Fruit fly (Drosophila melanogaster) whole organism, embryonic: ENCODE data around the gene Lmpt.

ENCODE experiments used
- Aef1 ChIP-seq: fragments of 200-800 bp; sonication (Bioruptor generic); IDR thresholded peaks from 3 replicates; pipeline ENCODE4 v1.3.6; 2022; ENCODE audit warnings: missing biosample characterization, missing genetic modification characterization
- Atf-2 ChIP-seq: fragments of 200-800 bp; sonication (Bioruptor generic); optimal IDR thresholded peaks from 2 replicates; lab custom pipeline; 2016; ENCODE audit warnings: missing biosample characterization, missing genetic modification characterization
- B-H2 ChIP-seq: fragments of 200-800 bp; sonication (Bioruptor generic); optimal IDR thresholded peaks from 2 replicates; lab custom pipeline; 2018; ENCODE audit warnings: missing biosample characterization, mild to moderate bottlenecking, missing genetic modification characterization
- CG10654 ChIP-seq: fragments of 200-800 bp; sonication (Bioruptor generic); optimal IDR thresholded peaks from 2 replicates; lab custom pipeline; 2016; ENCODE audit warnings: missing biosample characterization, missing genetic modification characterization
- CG11247 ChIP-seq: fragments of 200-800 bp; sonication (Bioruptor generic); IDR thresholded peaks from 2 replicates; pipeline ENCODE4 v1.3.6; 2022; ENCODE audit warnings: missing biosample characterization, missing genetic modification characterization
- CG11504 ChIP-seq: fragments of 200-800 bp; sonication (Bioruptor generic); optimal IDR thresholded peaks from 3 replicates; lab custom pipeline; 2019; ENCODE audit warnings: missing biosample characterization, mild to moderate bottlenecking, missing genetic modification characterization, moderate library complexity
- CG11560 ChIP-seq: fragments of 200-800 bp; sonication (Bioruptor generic); IDR thresholded peaks from 3 replicates; pipeline ENCODE4 v1.3.6; 2022; ENCODE audit warnings: missing biosample characterization, missing genetic modification characterization
- CG13296 ChIP-seq: fragments of 200-800 bp; sonication (Bioruptor generic); optimal IDR thresholded peaks from 3 replicates; lab custom pipeline; 2018; ENCODE audit warnings: missing biosample characterization, mild to moderate bottlenecking, missing genetic modification characterization
- CG15479 ChIP-seq: fragments of 200-800 bp; sonication (Bioruptor generic); optimal IDR thresholded peaks from 3 replicates; lab custom pipeline; 2019; ENCODE audit warnings: missing biosample characterization, mild to moderate bottlenecking, missing genetic modification characterization, moderate library complexity
- CG1603 ChIP-seq: fragments of 200-800 bp; sonication (Bioruptor generic); optimal IDR thresholded peaks from 2 replicates; lab custom pipeline; 2019; ENCODE audit warnings: missing biosample characterization, mild to moderate bottlenecking, missing genetic modification characterization, moderate library complexity
- CG17612 ChIP-seq: fragments of 200-800 bp; sonication (Bioruptor generic); IDR thresholded peaks from 2 replicates; pipeline ENCODE4 v1.3.6; 2022; ENCODE audit warnings: missing biosample characterization, missing genetic modification characterization
- CG1792 ChIP-seq: fragments of 200-800 bp; sonication (Bioruptor generic); optimal IDR thresholded peaks from 2 replicates; lab custom pipeline; 2016; ENCODE audit warnings: missing biosample characterization, missing genetic modification characterization
- CG2199 ChIP-seq: fragments of 200-800 bp; sonication (Bioruptor generic); IDR thresholded peaks from 3 replicates; pipeline ENCODE4 v1.3.6; 2022; ENCODE audit warnings: missing biosample characterization, missing genetic modification characterization
- CG32532 ChIP-seq: fragments of 200-800 bp; sonication (Bioruptor generic); IDR thresholded peaks from 2 replicates; pipeline ENCODE4 v1.3.6; 2022; ENCODE audit warnings: missing biosample characterization, missing genetic modification characterization
- CG32767 ChIP-seq: fragments of 200-800 bp; sonication (Bioruptor generic); IDR thresholded peaks from 2 replicates; pipeline ENCODE4 v1.3.6; 2022; ENCODE audit warnings: missing biosample characterization, missing genetic modification characterization
- CG33213 ChIP-seq: fragments of 200-800 bp; sonication (Bioruptor generic); optimal IDR thresholded peaks from 3 replicates; lab custom pipeline; 2016; ENCODE audit warnings: missing biosample characterization, missing genetic modification characterization
- CG4707 ChIP-seq: fragments of 200-800 bp; sonication (Bioruptor generic); optimal IDR thresholded peaks from 2 replicates; lab custom pipeline; 2018; ENCODE audit warnings: missing biosample characterization, mild to moderate bottlenecking, missing genetic modification characterization, moderate library complexity
- CG6813 ChIP-seq: fragments of 200-800 bp; sonication (Bioruptor generic); optimal IDR thresholded peaks from 2 replicates; lab custom pipeline; 2017; ENCODE audit warnings: missing biosample characterization, missing genetic modification characterization, mild to moderate bottlenecking, moderate library complexity, missing genetic modification reagents
- CG8359 ChIP-seq: fragments of 200-800 bp; sonication (Bioruptor generic); optimal IDR thresholded peaks from 2 replicates; lab custom pipeline; 2017; ENCODE audit warnings: missing biosample characterization, mild to moderate bottlenecking, missing genetic modification characterization, borderline replicate concordance
- CG9215 ChIP-seq: fragments of 200-800 bp; sonication (Bioruptor generic); IDR thresholded peaks from 2 replicates; pipeline ENCODE4 v1.3.6; 2022; ENCODE audit warnings: missing biosample characterization, missing genetic modification characterization
- CG9876 ChIP-seq: fragments of 200-800 bp; sonication (Bioruptor generic); optimal IDR thresholded peaks from 2 replicates; lab custom pipeline; 2016; ENCODE audit warnings: missing biosample characterization, missing genetic modification characterization
- CHES-1-like ChIP-seq: fragments of 200-800 bp; sonication (Bioruptor generic); optimal IDR thresholded peaks from 2 replicates; lab custom pipeline; 2016; ENCODE audit warnings: missing biosample characterization, missing genetic modification characterization
- CrebB ChIP-seq: fragments of 200-800 bp; sonication (Bioruptor generic); optimal IDR thresholded peaks from 3 replicates; lab custom pipeline; 2018; ENCODE audit warnings: missing biosample characterization, mild to moderate bottlenecking, missing genetic modification characterization
- Dad ChIP-seq: fragments of 200-800 bp; sonication (Bioruptor generic); optimal IDR thresholded peaks from 3 replicates; lab custom pipeline; 2016; ENCODE audit warnings: missing biosample characterization, missing genetic modification characterization
- Dll ChIP-seq: fragments of 200-800 bp; sonication (Bioruptor generic); IDR thresholded peaks from 4 replicates; pipeline ENCODE4 v1.3.6; 2022; ENCODE audit warnings: missing biosample characterization, missing genetic modification characterization; ENCODE audit not compliant: partially characterized antibody
- Fer3 ChIP-seq: fragments of 200-800 bp; sonication (Bioruptor generic); optimal IDR thresholded peaks from 2 replicates; lab custom pipeline; 2018; ENCODE audit warnings: missing biosample characterization, mild to moderate bottlenecking, missing genetic modification characterization, moderate library complexity
- HHEX ChIP-seq: fragments of 200-800 bp; sonication (Bioruptor generic); optimal IDR thresholded peaks from 3 replicates; lab custom pipeline; 2017; ENCODE audit warnings: missing biosample characterization, mild to moderate bottlenecking, missing genetic modification characterization, missing genetic modification reagents
- Hr39 ChIP-seq: fragments of >200 bp; optimal IDR thresholded peaks from 2 replicates; lab custom pipeline; 2017
- Meics ChIP-seq: fragments of 200-800 bp; sonication (Bioruptor generic); optimal IDR thresholded peaks from 2 replicates; lab custom pipeline; 2017; ENCODE audit warnings: missing biosample characterization, mild to moderate bottlenecking, missing genetic modification characterization
- Mes4 ChIP-seq: fragments of 200-800 bp; sonication (Bioruptor generic); optimal IDR thresholded peaks from 2 replicates; lab custom pipeline; 2016; ENCODE audit warnings: missing biosample characterization, missing genetic modification characterization
- NC2α ChIP-seq: fragments of 200-800 bp; sonication (Bioruptor generic); optimal IDR thresholded peaks from 2 replicates; lab custom pipeline; 2016; ENCODE audit warnings: missing biosample characterization, missing genetic modification characterization
- Pdp1 ChIP-seq, 2 experiments: fragments of 200-800 bp; sonication (Bioruptor generic); optimal IDR thresholded peaks; 3 replicates each; lab custom pipeline; 2016; ENCODE audit warnings: missing biosample characterization in 2 of 2, missing genetic modification characterization in 2 of 2, mild to moderate bottlenecking in 1 of 2, moderate library complexity in 1 of 2
- al ChIP-seq: fragments of 200-800 bp; sonication (Bioruptor generic); IDR thresholded peaks from 2 replicates; pipeline ENCODE4 v1.3.6; 2022; ENCODE audit warnings: missing biosample characterization, missing genetic modification characterization
- ase ChIP-seq: fragments of 200-800 bp; sonication (Bioruptor generic); IDR thresholded peaks from 3 replicates; pipeline ENCODE4 v1.3.6; 2022; ENCODE audit warnings: missing biosample characterization, missing genetic modification characterization
- bcd ChIP-seq: fragments of 200-800 bp; sonication (Bioruptor generic); optimal IDR thresholded peaks from 2 replicates; lab custom pipeline; 2017; ENCODE audit warnings: missing biosample characterization, mild to moderate bottlenecking, missing genetic modification characterization
- cas ChIP-seq: fragments of 200-800 bp; sonication (Bioruptor generic); IDR thresholded peaks from 2 replicates; pipeline ENCODE4 v1.3.6; 2022; ENCODE audit warnings: missing biosample characterization, missing genetic modification characterization
- chn ChIP-seq: fragments of 200-800 bp; sonication (Bioruptor generic); optimal IDR thresholded peaks from 2 replicates; lab custom pipeline; 2016; ENCODE audit warnings: missing biosample characterization, missing genetic modification characterization
- da ChIP-seq: fragments of 200-800 bp; sonication (Bioruptor generic); optimal IDR thresholded peaks from 2 replicates; lab custom pipeline; 2016; ENCODE audit warnings: missing biosample characterization, missing genetic modification characterization
- dimm ChIP-seq: fragments of 200-800 bp; sonication (Bioruptor generic); IDR thresholded peaks from 2 replicates; pipeline ENCODE4 v1.3.6; 2022; ENCODE audit warnings: missing biosample characterization, missing genetic modification characterization
- dmrt99B ChIP-seq: fragments of 200-800 bp; sonication (Bioruptor generic); optimal IDR thresholded peaks from 2 replicates; lab custom pipeline; 2018; ENCODE audit warnings: missing biosample characterization, mild to moderate bottlenecking, missing genetic modification characterization, moderate library complexity
- gce ChIP-seq: fragments of 200-800 bp; sonication (Bioruptor generic); IDR thresholded peaks from 3 replicates; pipeline ENCODE4 v1.3.6; 2022; ENCODE audit warnings: missing biosample characterization, missing genetic modification characterization
- gcm ChIP-seq: fragments of 200-800 bp; sonication (Bioruptor generic); optimal IDR thresholded peaks from 2 replicates; lab custom pipeline; 2019; ENCODE audit warnings: missing biosample characterization, mild to moderate bottlenecking, missing genetic modification characterization, moderate library complexity
- hkb ChIP-seq, 2 experiments: fragments of 200-800 bp in 1 of 2; fragments of >200 bp in 1 of 2; sonication (Bioruptor generic) in 1 of 2; IDR thresholded peaks in 1 of 2; optimal IDR thresholded peaks in 1 of 2; 2 replicates each; pipeline versions ENCODE4 v1.3.6 to Lab custom; 2017 to 2022; ENCODE audit warnings: missing biosample characterization in 1 of 2, missing genetic modification characterization in 1 of 2
- lbe ChIP-seq: fragments of 200-800 bp; sonication (Bioruptor generic); optimal IDR thresholded peaks from 2 replicates; lab custom pipeline; 2016; ENCODE audit warnings: missing biosample characterization, mild to moderate bottlenecking, missing genetic modification characterization
- nau ChIP-seq: fragments of 200-800 bp; sonication (Bioruptor generic); optimal IDR thresholded peaks from 3 replicates; lab custom pipeline; 2017; ENCODE audit warnings: missing biosample characterization, mild to moderate bottlenecking, missing genetic modification characterization, missing genetic modification reagents
- nmo ChIP-seq: fragments of 200-800 bp; sonication (Bioruptor generic); optimal IDR thresholded peaks from 2 replicates; lab custom pipeline; 2018; ENCODE audit warnings: missing biosample characterization, mild to moderate bottlenecking, missing genetic modification characterization, moderate library complexity
- psq ChIP-seq: fragments of 200-800 bp; sonication (Bioruptor generic); optimal IDR thresholded peaks from 2 replicates; lab custom pipeline; 2017; ENCODE audit warnings: missing biosample characterization, missing genetic modification characterization
- schlank ChIP-seq: fragments of 200-800 bp; sonication (Bioruptor generic); optimal IDR thresholded peaks from 2 replicates; lab custom pipeline; 2018; ENCODE audit warnings: missing biosample characterization, mild to moderate bottlenecking, missing genetic modification characterization
- tin ChIP-seq: fragments of 200-800 bp; sonication (Bioruptor generic); optimal IDR thresholded peaks from 3 replicates; lab custom pipeline; 2016; ENCODE audit warnings: missing biosample characterization, missing genetic modification characterization
- trem ChIP-seq: fragments of 200-800 bp; optimal IDR thresholded peaks from 3 replicates; lab custom pipeline; 2019; ENCODE audit warnings: missing biosample characterization, mild to moderate bottlenecking, missing genetic modification characterization, moderate library complexity
- unpg ChIP-seq: fragments of 200-800 bp; sonication (Bioruptor generic); optimal IDR thresholded peaks from 3 replicates; lab custom pipeline; 2018; ENCODE audit warnings: missing biosample characterization, mild to moderate bottlenecking, missing genetic modification characterization, moderate library complexity
- z ChIP-seq: fragments of 200-800 bp; sonication (Bioruptor generic); IDR thresholded peaks from 3 replicates; pipeline ENCODE4 v1.3.6; 2022; ENCODE audit warnings: missing biosample characterization, missing genetic modification characterization

Lmpt gene

dm6 chr3L:16825195-16825594 lies 39.9 kb upstream of the Lmpt start (continued):
- no peak for TF ChIP-seq cas (GFP tag; lab: Robert Waterston, UW)
- no peak for TF ChIP-seq da (GFP tag; lab: Kevin White, UChicago)
- no peak for TF ChIP-seq CG11560
- no peak for TF ChIP-seq HHEX (GFP tag; lab: Kevin White, UChicago)
- TF ChIP-seq nau (GFP tag; lab: Kevin White, UChicago) = no peak
- no peak for TF ChIP-seq Atf-2
- no peak for TF ChIP-seq tin (GFP tag; lab: Kevin White, UChicago)
- no peak for TF ChIP-seq B-H2 (GFP tag; lab: Kevin White, UChicago)
- no peak for TF ChIP-seq CrebB (tag; lab: Kevin White, UChicago)
- no peak for TF ChIP-seq Fer3 (tag; lab: Kevin White, UChicago)
- TF ChIP-seq ase = no peak
- TF ChIP-seq hkb (optimal IDR thresholded peaks at IDR 0.05; lab: Kevin White, UChicago) = no peak
- no peak for TF ChIP-seq hkb (GFP tag; IDR thresholded peaks at IDR 0.05; lab: Robert Waterston, UW)
- no peak for TF ChIP-seq bcd (GFP tag; lab: Kevin White, UChicago)
- no peak for TF ChIP-seq CG17612
- no peak for TF ChIP-seq CG9215 (GFP tag; lab: Robert Waterston, UW)
- TF ChIP-seq Aef1 (GFP tag; lab: Robert Waterston, UW) = no peak
- no peak for TF ChIP-seq al
- peak; percentile 45 for TF ChIP-seq nmo (GFP tag; lab: Kevin White, UChicago)
- TF ChIP-seq lbe (GFP tag; lab: Kevin White, UChicago) = no peak
- no peak for TF ChIP-seq Pdp1 (GFP tag; optimal IDR thresholded peaks at IDR 0.05; lab: Kevin White, UChicago)
- TF ChIP-seq gce (GFP tag; lab: Robert Waterston, UW) = no peak
- no peak for TF ChIP-seq CG32767 (GFP tag; lab: Robert Waterston, UW)
- TF ChIP-seq CG1792 (GFP tag; lab: Kevin White, UChicago) = no peak
- no peak for TF ChIP-seq CG32532
- no peak for TF ChIP-seq CG10654 (GFP tag; lab: Kevin White, UChicago)
- TF ChIP-seq z (GFP tag; lab: Robert Waterston, UW) = no peak
- peak; percentile 17 for TF ChIP-seq CG13296 (GFP tag; lab: Kevin White, UChicago)
- TF ChIP-seq psq (GFP tag; lab: Kevin White, UChicago) = no peak
- TF ChIP-seq dimm = no peak
- no peak for TF ChIP-seq unpg
- no peak for TF ChIP-seq CG15479
- no peak for TF ChIP-seq CG33213 (GFP tag; lab: Kevin White, UChicago)
- no peak for TF ChIP-seq Dll (GFP tag; lab: Robert Waterston, UW)
- no peak for TF ChIP-seq Meics
- TF ChIP-seq CG8359 (GFP tag; lab: Kevin White, UChicago) = no peak
- no peak for TF ChIP-seq CG9876 (GFP tag; lab: Kevin White, UChicago)
- TF ChIP-seq CG11247 (GFP tag; lab: Robert Waterston, UW) = no peak
- TF ChIP-seq Mes4 = no peak
- no peak for TF ChIP-seq Hr39
- no peak for TF ChIP-seq chn (GFP tag; lab: Kevin White, UChicago)
- no peak for TF ChIP-seq CG1603 (tag; lab: Kevin White, UChicago)
- no peak for TF ChIP-seq CG6813
- no peak for TF ChIP-seq trem (tag; lab: Kevin White, UChicago)
- no peak for TF ChIP-seq CG2199 (GFP tag; lab: Robert Waterston, UW)
- TF ChIP-seq Dad (GFP tag; lab: Kevin White, UChicago) = no peak
- TF ChIP-seq CG4707 = no peak
- TF ChIP-seq CHES-1-like = no peak
- peak; percentile 73 for TF ChIP-seq CG11504 (tag; lab: Kevin White, UChicago)
- no peak for TF ChIP-seq NC2α
- TF ChIP-seq gcm = no peak
- TF ChIP-seq schlank (tag; lab: Kevin White, UChicago) = no peak
- TF ChIP-seq dmrt99B (tag; lab: Kevin White, UChicago) = peak; percentile 68
